Fruit fly (Drosophila melanogaster) whole organism, adult: Measurements from ENCODE around the gene CG42711.

Experiments
- CG12768 ChIP-seq: fragments of 200-800 bp; sonication (Bioruptor generic); optimal IDR thresholded peaks from 2 replicates; lab custom pipeline; 2017; ENCODE audit warnings: missing biosample characterization, missing genetic modification characterization, mild to moderate bottlenecking, moderate library complexity, missing genetic modification reagents
- CG1620 ChIP-seq: fragments of 200-800 bp; sonication (Bioruptor generic); optimal IDR thresholded peaks from 2 replicates; lab custom pipeline; 2016; ENCODE audit warnings: missing biosample characterization, missing genetic modification characterization
- CG33017 ChIP-seq: fragments of 200-800 bp; sonication (Bioruptor generic); optimal IDR thresholded peaks from 2 replicates; lab custom pipeline; 2018; ENCODE audit warnings: missing biosample characterization, mild to moderate bottlenecking, missing genetic modification characterization, moderate library complexity
- CG5204 ChIP-seq: fragments of 200-800 bp; sonication (Bioruptor generic); optimal IDR thresholded peaks from 2 replicates; lab custom pipeline; 2016; ENCODE audit warnings: missing biosample characterization, missing genetic modification characterization
- CG7045 ChIP-seq: fragments of 200-800 bp; sonication (Bioruptor generic); optimal IDR thresholded peaks from 2 replicates; lab custom pipeline; 2017; ENCODE audit warnings: missing biosample characterization, mild to moderate bottlenecking, missing genetic modification characterization
- CG7101 ChIP-seq: fragments of 200-800 bp; sonication (Bioruptor generic); optimal IDR thresholded peaks from 2 replicates; lab custom pipeline; 2018; ENCODE audit warnings: missing biosample characterization, mild to moderate bottlenecking, missing genetic modification characterization, moderate library complexity
- Crg-1 ChIP-seq: fragments of 200-800 bp; sonication (Bioruptor generic); optimal IDR thresholded peaks from 2 replicates; lab custom pipeline; 2016; ENCODE audit warnings: missing biosample characterization, missing genetic modification characterization
- Hr96 ChIP-seq: fragments of 200-800 bp; sonication (Bioruptor generic); optimal IDR thresholded peaks from 2 replicates; lab custom pipeline; 2016; ENCODE audit warnings: missing biosample characterization, missing genetic modification characterization
- bab1 ChIP-seq: fragments of 200-800 bp; sonication (Bioruptor generic); optimal IDR thresholded peaks from 3 replicates; lab custom pipeline; 2019; ENCODE audit warnings: missing biosample characterization, mild to moderate bottlenecking, missing genetic modification characterization, moderate library complexity
- cnc ChIP-seq, 2 experiments: fragments of >200 bp; optimal IDR thresholded peaks; 2 replicates each; lab custom pipeline; 2017
- kay ChIP-seq: fragments of 200-800 bp; sonication (Bioruptor generic); peaks from one replicate; lab custom pipeline; 2016; ENCODE audit warnings: missing biosample characterization, missing genetic modification characterization, borderline replicate concordance
- pad ChIP-seq: fragments of 200-800 bp; sonication (Bioruptor generic); optimal IDR thresholded peaks from 3 replicates; lab custom pipeline; 2017; ENCODE audit warnings: missing biosample characterization, missing genetic modification characterization, mild to moderate bottlenecking, moderate library complexity, missing genetic modification reagents
- tj ChIP-seq: fragments of 200-800 bp; sonication (Bioruptor generic); optimal IDR thresholded peaks from 3 replicates; lab custom pipeline; 2017; ENCODE audit warnings: missing biosample characterization, mild to moderate bottlenecking, missing genetic modification characterization, moderate library complexity
- toe ChIP-seq: fragments of 200-800 bp; sonication (Bioruptor generic); optimal IDR thresholded peaks from 2 replicates; lab custom pipeline; 2016; ENCODE audit warnings: missing biosample characterization, missing genetic modification characterization

dm6 chr2L:13976669-13977068 lies 45.5 kb upstream of the CG42711 start, which contains the start of gene NimC1:
- no peak for TF ChIP-seq kay (GFP tag; lab: Kevin White, UChicago)
- no peak for TF ChIP-seq toe
- no peak for TF ChIP-seq CG33017 (tag; lab: Kevin White, UChicago)
- no peak for TF ChIP-seq CG1620
- TF ChIP-seq Hr96: no peak
- no peak for TF ChIP-seq CG7101 (tag; lab: Kevin White, UChicago)
- no peak for TF ChIP-seq tj (GFP tag; lab: Kevin White, UChicago)
- no peak for TF ChIP-seq CG5204
- no peak for TF ChIP-seq Crg-1 (GFP tag; lab: Kevin White, UChicago)
- TF ChIP-seq CG7045 (GFP tag; lab: Kevin White, UChicago): no peak
- no peak for TF ChIP-seq cnc (optimal IDR thresholded peaks at IDR 0.05; lab: Kevin White, UChicago)
- no peak for TF ChIP-seq pad
- TF ChIP-seq CG12768 (GFP tag; lab: Kevin White, UChicago): no peak
- TF ChIP-seq bab1 (GFP tag; lab: Kevin White, UChicago): no peak
